Worm (Caenorhabditis elegans): ENCODE measurements around the gene atg-4.2.

DNA sequence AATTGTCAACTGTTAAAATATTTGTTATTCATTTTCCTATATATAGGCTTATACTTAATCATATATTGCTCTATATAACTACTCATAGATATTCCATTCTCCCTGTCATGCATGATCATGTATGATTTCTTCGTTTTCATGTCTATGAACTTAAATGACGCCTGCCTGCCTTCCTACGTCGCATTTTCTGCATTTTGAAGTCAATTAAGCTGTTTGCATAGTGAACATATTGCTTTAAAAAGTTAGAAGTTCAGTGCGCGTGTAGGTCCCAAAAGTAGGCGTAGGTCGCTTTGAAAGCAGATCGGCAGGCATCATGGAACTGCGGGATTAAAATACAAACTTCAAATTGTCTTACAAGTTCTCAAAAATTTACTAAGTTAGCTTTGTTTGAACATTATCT lies 23.1 kb upstream of the atg-4.2 start:
- TF ChIP-seq F49E8.2 (tag; optimal IDR thresholded peaks at IDR 0.05; ENCODE audit: insufficient read depth), result no peak
- TF ChIP-seq snpc-1.1 (tag; optimal IDR thresholded peaks at IDR 0.05; ENCODE audit: insufficient read depth), result no peak
- no peak for TF ChIP-seq ceh-27 (GFP tag; optimal IDR thresholded peaks at IDR 0.05)
- TF ChIP-seq Y56A3A.18 (GFP tag; IDR thresholded peaks at IDR 0.05), result no peak
- TF ChIP-seq Y67H2A.10 (GFP tag; conservative IDR thresholded peaks at IDR 0.05), result no peak
- no peak for TF ChIP-seq ccch-3 (GFP tag; optimal IDR thresholded peaks at IDR 0.05)
